Worm (Caenorhabditis elegans) whole organism, young adult: ENCODE measurements around the gene ttr-12.

ENCODE experiments used
- B0261.1 ChIP-seq: sonication (generic microtip); optimal IDR thresholded peaks from 2 replicates; lab custom pipeline; 2016; ENCODE audit warnings: mild to moderate bottlenecking, missing genetic modification characterization, moderate library complexity, missing compliant biosample characterization
- D2030.7 ChIP-seq: fragments of 200-800 bp; sonication (Bioruptor generic); IDR thresholded peaks from 2 replicates; pipeline ENCODE4 v1.3.6; 2022; ENCODE audit warnings: missing genetic modification reagents, missing genetic modification characterization, missing compliant biosample characterization
- F23B12.7 ChIP-seq: sonication (generic microtip); optimal IDR thresholded peaks from 2 replicates; lab custom pipeline; 2017; ENCODE audit warnings: missing genetic modification characterization, mild to moderate bottlenecking, missing compliant biosample characterization, antibody characterized with exemption, moderate library complexity; ENCODE audit not compliant: insufficient read depth
- F33H1.4 ChIP-seq: fragments of 200-800 bp; sonication (Bioruptor generic); IDR thresholded peaks from 2 replicates; pipeline ENCODE4 v1.3.6; 2022; ENCODE audit warnings: missing genetic modification reagents, missing genetic modification characterization, missing compliant biosample characterization
- F37B4.10 ChIP-seq: fragments of 200-800 bp; sonication (Bioruptor generic); IDR thresholded peaks from 2 replicates; pipeline ENCODE4 v1.3.6; 2022; ENCODE audit warnings: missing genetic modification characterization, missing compliant biosample characterization
- F39B2.1 ChIP-seq: fragments of 200-800 bp; sonication (Bioruptor generic); IDR thresholded peaks from 2 replicates; pipeline ENCODE4 v1.3.6; 2022; ENCODE audit warnings: missing genetic modification reagents, missing genetic modification characterization, missing compliant biosample characterization
- K11D2.4 ChIP-seq: fragments of 200-800 bp; sonication (Bioruptor generic); IDR thresholded peaks from 2 replicates; pipeline ENCODE4 v1.3.6; 2022; ENCODE audit warnings: missing genetic modification reagents, missing genetic modification characterization, missing compliant biosample characterization
- Y56A3A.18 ChIP-seq: fragments of 200-800 bp; sonication (Bioruptor generic); IDR thresholded peaks from 2 replicates; pipeline ENCODE4 v1.3.6; 2022; ENCODE audit warnings: missing genetic modification reagents, missing genetic modification characterization, missing compliant biosample characterization
- ama-1 ChIP-seq, 3 experiments: fragments of 150-350 bp in 1 of 3; sonication (generic microtip) in 2 of 3; optimal IDR thresholded peaks; 2 replicates each; lab custom pipeline; 2014 to 2018; ENCODE audit warnings: missing biosample characterization in 2 of 3, missing genetic modification characterization in 2 of 3, missing genetic modification reagents in 2 of 3
- atf-7 ChIP-seq: sonication (generic microtip); optimal IDR thresholded peaks from 2 replicates; lab custom pipeline; 2017; ENCODE audit warnings: mild to moderate bottlenecking, missing genetic modification characterization, missing compliant biosample characterization
- athp-1 ChIP-seq: sonication (generic microtip); optimal IDR thresholded peaks from 2 replicates; lab custom pipeline; 2017; ENCODE audit warnings: mild to moderate bottlenecking, missing genetic modification characterization, missing compliant biosample characterization
- attf-5 ChIP-seq: fragments of 200-800 bp; sonication (Bioruptor generic); optimal IDR thresholded peaks from 2 replicates; lab custom pipeline; 2018; ENCODE audit warnings: mild to moderate bottlenecking, missing genetic modification characterization, missing compliant biosample characterization
- bed-1 ChIP-seq: fragments of 200-800 bp; sonication (Bioruptor generic); IDR thresholded peaks from 2 replicates; pipeline ENCODE4 v1.3.6; 2022; ENCODE audit warnings: missing genetic modification reagents, missing genetic modification characterization, missing compliant biosample characterization
- cebp-2 ChIP-seq: fragments of 200-800 bp; sonication (Bioruptor generic); IDR thresholded peaks from 2 replicates; pipeline ENCODE4 v1.3.6; 2022; ENCODE audit warnings: missing genetic modification characterization, missing compliant biosample characterization
- dox-1 ChIP-seq: fragments of 200-800 bp; sonication (Bioruptor generic); IDR thresholded peaks from 2 replicates; pipeline ENCODE4 v1.3.6; 2022; ENCODE audit warnings: missing genetic modification reagents, missing genetic modification characterization, missing compliant biosample characterization
- dpff-1 ChIP-seq: sonication (generic microtip); optimal IDR thresholded peaks from 2 replicates; lab custom pipeline; 2017; ENCODE audit warnings: mild to moderate bottlenecking, missing genetic modification characterization, missing compliant biosample characterization
- efl-1 ChIP-seq: fragments of 150-350 bp; optimal IDR thresholded peaks from 2 replicates; lab custom pipeline; 2014; ENCODE audit warnings: missing biosample characterization, missing genetic modification reagents, missing genetic modification characterization
- egl-44 ChIP-seq: fragments of 200-800 bp; sonication (Bioruptor generic); IDR thresholded peaks from 2 replicates; pipeline ENCODE4 v1.3.6; 2022; ENCODE audit warnings: missing genetic modification reagents, missing genetic modification characterization, missing compliant biosample characterization
- ekl-4 ChIP-seq: fragments of 200-800 bp; sonication (Bioruptor generic); IDR thresholded peaks from 2 replicates; pipeline ENCODE4 v1.3.6; 2022; ENCODE audit warnings: missing genetic modification reagents, missing genetic modification characterization, missing compliant biosample characterization
- gei-17 ChIP-seq: fragments of 200-800 bp; sonication (Bioruptor generic); optimal IDR thresholded peaks from 2 replicates; lab custom pipeline; 2018; ENCODE audit warnings: mild to moderate bottlenecking, missing genetic modification characterization, missing compliant biosample characterization
- him-1 ChIP-seq: sonication (generic microtip); optimal IDR thresholded peaks from 2 replicates; lab custom pipeline; 2016; ENCODE audit warnings: missing genotype, missing genetic modification reagents, missing genetic modification characterization, missing compliant biosample characterization
- let-526 ChIP-seq: fragments of 200-800 bp; sonication (Bioruptor generic); IDR thresholded peaks from 2 replicates; pipeline ENCODE4 v1.3.6; 2022; ENCODE audit warnings: missing genetic modification reagents, missing genetic modification characterization, missing compliant biosample characterization
- lin-26 ChIP-seq: fragments of 200-800 bp; sonication (Bioruptor generic); IDR thresholded peaks from 2 replicates; pipeline ENCODE4 v1.3.6; 2022; ENCODE audit warnings: missing genetic modification reagents, missing genetic modification characterization, missing compliant biosample characterization
- lin-40 ChIP-seq: sonication (generic microtip); optimal IDR thresholded peaks from 2 replicates; lab custom pipeline; 2016; ENCODE audit warnings: missing genetic modification characterization, mild to moderate bottlenecking, missing compliant biosample characterization, missing genotype, missing genetic modification reagents
- lin-54 ChIP-seq: fragments of 200-800 bp; sonication (Bioruptor generic); optimal IDR thresholded peaks from 2 replicates; lab custom pipeline; 2018; ENCODE audit warnings: mild to moderate bottlenecking, missing genetic modification characterization, missing compliant biosample characterization
- lir-1 ChIP-seq: fragments of 200-800 bp; sonication (Bioruptor generic); conservative IDR thresholded peaks from 2 replicates; pipeline ENCODE4 v1.3.6; 2022; ENCODE audit warnings: missing genetic modification reagents, missing genetic modification characterization, missing compliant biosample characterization
- lsl-1 ChIP-seq: fragments of 200-800 bp; sonication (Bioruptor generic); optimal IDR thresholded peaks from 2 replicates; lab custom pipeline; 2018; ENCODE audit warnings: mild to moderate bottlenecking, missing genetic modification characterization, moderate library complexity, missing compliant biosample characterization
- lsy-27 ChIP-seq: sonication (generic microtip); optimal IDR thresholded peaks from 2 replicates; lab custom pipeline; 2017; ENCODE audit warnings: missing genetic modification characterization, mild to moderate bottlenecking, missing compliant biosample characterization, antibody characterized with exemption, missing genotype, borderline replicate concordance; ENCODE audit not compliant: insufficient read depth
- madf-6 ChIP-seq: fragments of 200-800 bp; sonication (Bioruptor generic); IDR thresholded peaks from 2 replicates; pipeline ENCODE4 v1.3.6; 2022; ENCODE audit warnings: missing genetic modification reagents, missing genetic modification characterization, missing compliant biosample characterization
- mcd-1 ChIP-seq: fragments of 200-800 bp; sonication (Bioruptor generic); IDR thresholded peaks from 2 replicates; pipeline ENCODE4 v1.3.6; 2022; ENCODE audit warnings: missing genetic modification reagents, missing genetic modification characterization, missing compliant biosample characterization
- mel-28 ChIP-seq: sonication (generic microtip); optimal IDR thresholded peaks from 2 replicates; lab custom pipeline; 2016; ENCODE audit warnings: borderline replicate concordance, mild to moderate bottlenecking, missing genetic modification characterization, missing compliant biosample characterization
- nfya-1 ChIP-seq: sonication (generic microtip); optimal IDR thresholded peaks from 2 replicates; lab custom pipeline; 2017; ENCODE audit warnings: antibody characterized with exemption, missing compliant biosample characterization, missing genetic modification characterization, borderline replicate concordance; ENCODE audit not compliant: insufficient read depth
- nhr-120 ChIP-seq: fragments of 200-800 bp; sonication (Bioruptor generic); IDR thresholded peaks from 2 replicates; pipeline ENCODE4 v1.3.6; 2022; ENCODE audit warnings: missing genetic modification characterization, missing compliant biosample characterization
- nhr-179 ChIP-seq: sonication (generic microtip); optimal IDR thresholded peaks from 2 replicates; lab custom pipeline; 2016; ENCODE audit warnings: mild to moderate bottlenecking, missing genetic modification characterization, missing compliant biosample characterization
- pbrm-1 ChIP-seq: fragments of 200-800 bp; sonication (Bioruptor generic); IDR thresholded peaks from 2 replicates; pipeline ENCODE4 v1.3.6; 2022; ENCODE audit warnings: missing genetic modification reagents, missing genetic modification characterization, missing compliant biosample characterization
- rpc-1 ChIP-seq, 2 experiments: fragments of 150-350 bp in 1 of 2; sonication (generic microtip) in 1 of 2; optimal IDR thresholded peaks; 2 replicates each; lab custom pipeline; 2014 to 2018; ENCODE audit warnings: missing biosample characterization in 1 of 2, missing genetic modification characterization in 1 of 2, missing genetic modification reagents in 1 of 2, missing genotype in 1 of 2
- sea-2 ChIP-seq: fragments of 200-800 bp; sonication (Bioruptor generic); IDR thresholded peaks from 2 replicates; pipeline ENCODE4 v1.3.6; 2022; ENCODE audit warnings: missing genetic modification characterization, missing compliant biosample characterization
- snpc-1.1 ChIP-seq: sonication (generic microtip); optimal IDR thresholded peaks from 2 replicates; lab custom pipeline; 2017; ENCODE audit warnings: missing genetic modification characterization, mild to moderate bottlenecking, missing compliant biosample characterization, antibody characterized with exemption, moderate library complexity, missing genotype, missing genetic modification reagents; ENCODE audit not compliant: insufficient read depth
- snpc-3.4 ChIP-seq: sonication (generic microtip); optimal IDR thresholded peaks from 2 replicates; lab custom pipeline; 2017; ENCODE audit warnings: missing genetic modification characterization, mild to moderate bottlenecking, missing compliant biosample characterization, antibody characterized with exemption, moderate library complexity, missing genotype, missing genetic modification reagents
- tbp1 ChIP-seq: fragments of 200-800 bp; sonication (Bioruptor generic); optimal IDR thresholded peaks from 2 replicates; lab custom pipeline; 2018; ENCODE audit warnings: mild to moderate bottlenecking, missing genetic modification characterization, missing compliant biosample characterization
- tlf-1 ChIP-seq: fragments of 200-800 bp; sonication (Bioruptor generic); optimal IDR thresholded peaks from 2 replicates; lab custom pipeline; 2018; ENCODE audit warnings: mild to moderate bottlenecking, missing genetic modification characterization, missing compliant biosample characterization
- unc-130 ChIP-seq: sonication (generic microtip); optimal IDR thresholded peaks from 2 replicates; lab custom pipeline; 2016; ENCODE audit warnings: missing genetic modification reagents, missing genetic modification characterization, missing compliant biosample characterization
- unc-62 ChIP-seq: fragments of 150-350 bp; optimal IDR thresholded peaks from 2 replicates; lab custom pipeline; 2014; ENCODE audit warnings: missing biosample characterization, missing genetic modification reagents, missing genetic modification characterization
- ztf-6 ChIP-seq: fragments of 200-800 bp; sonication (Bioruptor generic); IDR thresholded peaks from 2 replicates; pipeline ENCODE4 v1.3.6; 2022; ENCODE audit warnings: missing genetic modification reagents, missing genetic modification characterization, missing compliant biosample characterization

Gene ttr-12

ce11 chrV:20638344-20638743 is 29.8 kb upstream of the ttr-12 start, which contains the start of gene Y44A6B.3:
Y44A6B.3 (minus strand) TSS chrV:20638444.
- TF ChIP-seq dpff-1 (no peak), him-1 (no peak), lin-40 (tag; lab: Kevin White, UChicago) (no peak), nhr-120 (GFP tag; lab: Robert Waterston, UW) (no peak), sea-2 (GFP tag; lab: Robert Waterston, UW) (no peak), F37B4.10 (GFP tag; lab: Robert Waterston, UW) (no peak), let-526 (no peak), mel-28 (tag; lab: Kevin White, UChicago) (no peak), bed-1 (GFP tag; lab: Robert Waterston, UW) (no peak), F33H1.4 (GFP tag; lab: Robert Waterston, UW) (no peak), ekl-4 (no peak), attf-5 (GFP tag; lab: Kevin White, UChicago) (no peak), atf-7 (no peak), lir-1 (GFP tag; lab: Robert Waterston, UW) (no peak), rpc-1 (optimal IDR thresholded peaks at IDR 0.05; lab: Kevin White, UChicago) (no peak), rpc-1 (tag; optimal IDR thresholded peaks at IDR 0.05; lab: Kevin White, UChicago) (no peak), dox-1 (no peak), snpc-3.4 (tag; lab: Kevin White, UChicago) (no peak), unc-130 (no peak)

ce11 chrV:20636855-20637254 is 28.3 kb upstream of the ttr-12 start, which contains the start of gene ttr-13:
ttr-13 (minus strand) TSS chrV:20636955.
- TF ChIP-seq B0261.1 (no peak), unc-62 (no peak), F39B2.1 (GFP tag; lab: Robert Waterston, UW) (no peak), him-1 (no peak), snpc-3.4 (tag; lab: Kevin White, UChicago) (no peak), gei-17 (GFP tag; lab: Kevin White, UChicago) (no peak), K11D2.4 (GFP tag; lab: Robert Waterston, UW) (no peak), lsl-1 (GFP tag; lab: Kevin White, UChicago) (no peak), snpc-1.1 (tag; lab: Kevin White, UChicago) (no peak), lin-54 (GFP tag; lab: Kevin White, UChicago) (no peak), dpff-1 (no peak), unc-130 (no peak), nhr-179 (tag; lab: Kevin White, UChicago) (no peak), cebp-2 (GFP tag; lab: Robert Waterston, UW) (no peak), bed-1 (GFP tag; lab: Robert Waterston, UW) (no peak), mcd-1 (GFP tag; lab: Robert Waterston, UW) (no peak), ztf-6 (GFP tag; lab: Robert Waterston, UW) (no peak), F37B4.10 (GFP tag; lab: Robert Waterston, UW) (no peak)

DNA sequence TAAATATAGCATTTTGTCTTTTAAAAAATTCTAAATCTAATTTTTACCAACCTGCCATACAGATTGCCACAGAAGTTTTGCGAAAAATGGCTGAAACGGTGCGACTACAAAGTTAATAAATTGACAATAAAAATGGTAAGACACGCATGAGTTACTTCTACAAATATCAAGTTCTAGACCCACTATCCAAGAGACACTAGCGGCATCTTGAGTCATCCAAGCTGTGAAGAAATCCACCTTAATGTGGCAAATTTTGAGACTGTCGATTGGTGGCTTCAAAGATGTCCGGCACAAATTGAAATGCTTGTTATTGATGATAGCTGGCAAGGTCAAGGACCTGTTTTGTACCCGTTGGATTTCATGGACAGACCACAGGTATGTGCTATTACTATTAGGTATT is 25.7 kb upstream of the ttr-12 start, which contains the start of gene F46B3.16:
F46B3.16 (plus strand) TSS at position 301 of the 400 bp plus-strand sequence.
- TF ChIP-seq madf-6 (GFP tag; lab: Robert Waterston, UW): no peak
- no peak for TF ChIP-seq athp-1 (tag; lab: Kevin White, UChicago)
- TF ChIP-seq ama-1 (optimal IDR thresholded peaks at IDR 0.05; lab: Kevin White, UChicago): no peak
- no peak for TF ChIP-seq ama-1 (GFP tag; optimal IDR thresholded peaks at IDR 0.05; lab: Kevin White, UChicago)
- TF ChIP-seq, all 124 proteins: peak for 0

DNA sequence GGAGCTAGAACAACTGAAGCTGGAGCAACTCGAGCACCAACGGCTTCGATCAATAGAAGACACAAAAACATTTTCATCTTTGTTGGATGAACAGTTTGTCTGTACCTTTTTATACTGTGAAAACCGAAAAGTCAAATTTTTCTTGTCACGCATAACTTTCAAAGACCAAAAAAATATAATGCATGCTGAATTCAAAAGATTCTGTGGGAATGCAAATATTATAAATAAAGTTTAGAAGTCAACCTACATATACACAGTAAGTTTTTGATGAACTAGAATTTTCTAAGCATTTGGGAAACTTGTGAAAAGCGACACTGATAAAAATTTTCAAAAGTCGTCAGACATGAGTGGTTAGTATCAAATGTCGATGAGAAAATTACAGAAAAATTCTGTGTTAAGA is 25.0 kb upstream of the ttr-12 start, which contains the start of gene F46B3.15:
F46B3.15 (minus strand) TSS at position 101 of the 400 bp plus-strand sequence.
- TF ChIP-seq ztf-6 (GFP tag; lab: Robert Waterston, UW): no peak
- TF ChIP-seq F23B12.7 (tag; lab: Kevin White, UChicago): no peak
- no peak for TF ChIP-seq lin-26 (GFP tag; lab: Robert Waterston, UW)
- no peak for TF ChIP-seq lsy-27 (tag; lab: Kevin White, UChicago)
- TF ChIP-seq unc-62: no peak
- TF ChIP-seq Y56A3A.18: no peak
- no peak for TF ChIP-seq tbp1 (GFP tag; lab: Kevin White, UChicago)
- no peak for TF ChIP-seq tlf-1 (GFP tag; lab: Kevin White, UChicago)
- TF ChIP-seq efl-1 (GFP tag; lab: Kevin White, UChicago): no peak
- no peak for TF ChIP-seq F39B2.1 (GFP tag; lab: Robert Waterston, UW)
- no peak for TF ChIP-seq pbrm-1
- TF ChIP-seq D2030.7: no peak
- no peak for TF ChIP-seq egl-44 (GFP tag; lab: Robert Waterston, UW)
- no peak for TF ChIP-seq nfya-1 (tag; lab: Kevin White, UChicago)
